Worm (Caenorhabditis elegans) whole organism, mixed stage, embryonic: ENCODE data around the gene Y51H7BR.8.

Experiments
- M03D4.4 ChIP-seq: sonication (generic microtip); optimal IDR thresholded peaks from 2 replicates; lab custom pipeline; 2017; ENCODE audit warnings: mild to moderate bottlenecking, missing genetic modification characterization, missing compliant biosample characterization
- bed-3 ChIP-seq: fragments of 200-800 bp; sonication (Bioruptor generic); optimal IDR thresholded peaks from 3 replicates; lab custom pipeline; 2018; ENCODE audit warnings: mild to moderate bottlenecking, missing genetic modification characterization, moderate library complexity, missing compliant biosample characterization
- blmp-1 ChIP-seq: fragments of 150-350 bp; optimal IDR thresholded peaks from 2 replicates; lab custom pipeline; 2014; ENCODE audit warnings: missing biosample characterization, missing genetic modification characterization
- ceh-39 ChIP-seq: fragments of 150-350 bp; optimal IDR thresholded peaks from 2 replicates; lab custom pipeline; 2014; ENCODE audit warnings: missing biosample characterization, missing genetic modification characterization
- ceh-43 ChIP-seq: fragments of 200-800 bp; sonication (Bioruptor generic); optimal IDR thresholded peaks from 2 replicates; lab custom pipeline; 2018; ENCODE audit warnings: mild to moderate bottlenecking, missing genetic modification characterization, moderate library complexity, missing compliant biosample characterization
- ceh-83 ChIP-seq: fragments of 200-800 bp; sonication (Bioruptor generic); optimal IDR thresholded peaks from 2 replicates; lab custom pipeline; 2018; ENCODE audit warnings: mild to moderate bottlenecking, missing genetic modification characterization, missing compliant biosample characterization
- ces-1 ChIP-seq: fragments of 150-350 bp; optimal IDR thresholded peaks from 2 replicates; lab custom pipeline; 2014; ENCODE audit warnings: missing biosample characterization, missing genetic modification reagents, missing genetic modification characterization
- drap-1 ChIP-seq: fragments of 200-800 bp; sonication (Bioruptor generic); optimal IDR thresholded peaks from 3 replicates; lab custom pipeline; 2018; ENCODE audit warnings: mild to moderate bottlenecking, missing genetic modification characterization, missing compliant biosample characterization
- elt-1 ChIP-seq: sonication (generic microtip); optimal IDR thresholded peaks from 2 replicates; lab custom pipeline; 2017; ENCODE audit warnings: missing genetic modification characterization, mild to moderate bottlenecking, missing compliant biosample characterization, antibody characterized with exemption, moderate library complexity, borderline replicate concordance; ENCODE audit not compliant: insufficient read depth
- flh-1 ChIP-seq: fragments of 200-800 bp; sonication (Bioruptor generic); optimal IDR thresholded peaks from 2 replicates; lab custom pipeline; 2018; ENCODE audit warnings: mild to moderate bottlenecking, missing genetic modification characterization, moderate library complexity, missing compliant biosample characterization
- ham-2 ChIP-seq: fragments of 200-800 bp; sonication (Bioruptor generic); optimal IDR thresholded peaks from 2 replicates; lab custom pipeline; 2018; ENCODE audit warnings: mild to moderate bottlenecking, missing genetic modification characterization, missing compliant biosample characterization
- hlh-1 ChIP-seq: fragments of 150-350 bp; optimal IDR thresholded peaks from 2 replicates; lab custom pipeline; 2014; ENCODE audit warnings: missing biosample characterization, missing genetic modification reagents, missing genetic modification characterization
- lin-13 ChIP-seq: fragments of 150-350 bp; optimal IDR thresholded peaks from 2 replicates; lab custom pipeline; 2014; ENCODE audit warnings: missing biosample characterization, missing genetic modification characterization
- lin-32 ChIP-seq: fragments of 200-800 bp; sonication (Bioruptor generic); optimal IDR thresholded peaks from 2 replicates; lab custom pipeline; 2018; ENCODE audit warnings: mild to moderate bottlenecking, missing genetic modification characterization, missing compliant biosample characterization
- lsy-2 ChIP-seq: fragments of 150-350 bp; optimal IDR thresholded peaks from 2 replicates; lab custom pipeline; 2014; ENCODE audit warnings: missing biosample characterization, missing genetic modification characterization
- mab-5 ChIP-seq: fragments of 150-350 bp; optimal IDR thresholded peaks from 2 replicates; lab custom pipeline; 2014; ENCODE audit warnings: missing biosample characterization, missing genetic modification characterization
- mls-2 ChIP-seq: sonication (generic microtip); optimal IDR thresholded peaks from 2 replicates; lab custom pipeline; 2016; ENCODE audit warnings: mild to moderate bottlenecking, missing genetic modification characterization, moderate library complexity, missing compliant biosample characterization
- nhr-12 ChIP-seq: fragments of 150-350 bp; optimal IDR thresholded peaks from 2 replicates; lab custom pipeline; 2014; ENCODE audit warnings: missing biosample characterization, missing genetic modification characterization
- nhr-2 ChIP-seq: fragments of 150-350 bp; optimal IDR thresholded peaks from 2 replicates; lab custom pipeline; 2014; ENCODE audit warnings: missing biosample characterization, missing genetic modification characterization
- nhr-237 ChIP-seq: fragments of 150-350 bp; optimal IDR thresholded peaks from 2 replicates; lab custom pipeline; 2014; ENCODE audit warnings: missing biosample characterization, missing genetic modification characterization
- nhr-28 ChIP-seq: fragments of 150-350 bp; optimal IDR thresholded peaks from 2 replicates; lab custom pipeline; 2014; ENCODE audit warnings: missing biosample characterization, missing genetic modification characterization
- nhr-76 ChIP-seq: sonication (generic microtip); optimal IDR thresholded peaks from 2 replicates; lab custom pipeline; 2017; ENCODE audit warnings: missing biosample characterization, missing genetic modification characterization
- pha-4 ChIP-seq: fragments of 150-350 bp; optimal IDR thresholded peaks from 2 replicates; lab custom pipeline; 2018; ENCODE audit warnings: missing biosample characterization, missing genetic modification reagents, missing genetic modification characterization
- sem-2 ChIP-seq: fragments of 200-800 bp; sonication (Bioruptor generic); optimal IDR thresholded peaks from 2 replicates; lab custom pipeline; 2018; ENCODE audit warnings: mild to moderate bottlenecking, missing genetic modification characterization, missing compliant biosample characterization
- snpc-4 ChIP-seq: fragments of 150-350 bp; optimal IDR thresholded peaks from 2 replicates; lab custom pipeline; 2014; ENCODE audit warnings: missing biosample characterization, missing genetic modification characterization
- sptf-1 ChIP-seq: sonication (generic microtip); optimal IDR thresholded peaks from 2 replicates; lab custom pipeline; 2017; ENCODE audit warnings: mild to moderate bottlenecking, missing genetic modification characterization, moderate library complexity, missing compliant biosample characterization
- tbx-8 ChIP-seq: fragments of 200-800 bp; sonication (Bioruptor generic); optimal IDR thresholded peaks from 2 replicates; lab custom pipeline; 2018; ENCODE audit warnings: mild to moderate bottlenecking, missing genetic modification characterization, moderate library complexity, missing compliant biosample characterization
- unc-120 ChIP-seq: sonication (generic microtip); optimal IDR thresholded peaks from 2 replicates; lab custom pipeline; 2017; ENCODE audit warnings: missing genetic modification characterization, missing compliant biosample characterization; ENCODE audit not compliant: poor library complexity, severe bottlenecking
- unc-39 ChIP-seq: fragments of 150-350 bp; optimal IDR thresholded peaks from 2 replicates; lab custom pipeline; 2014; ENCODE audit warnings: missing biosample characterization, missing genetic modification characterization
- unc-62 ChIP-seq: fragments of 150-350 bp; optimal IDR thresholded peaks from 2 replicates; lab custom pipeline; 2014; ENCODE audit warnings: missing biosample characterization, missing genetic modification reagents, missing genetic modification characterization
- zip-8 ChIP-seq: fragments of 150-350 bp; optimal IDR thresholded peaks from 2 replicates; lab custom pipeline; 2014; ENCODE audit warnings: missing biosample characterization, missing genetic modification characterization

Y51H7BR.8 gene

DNA sequence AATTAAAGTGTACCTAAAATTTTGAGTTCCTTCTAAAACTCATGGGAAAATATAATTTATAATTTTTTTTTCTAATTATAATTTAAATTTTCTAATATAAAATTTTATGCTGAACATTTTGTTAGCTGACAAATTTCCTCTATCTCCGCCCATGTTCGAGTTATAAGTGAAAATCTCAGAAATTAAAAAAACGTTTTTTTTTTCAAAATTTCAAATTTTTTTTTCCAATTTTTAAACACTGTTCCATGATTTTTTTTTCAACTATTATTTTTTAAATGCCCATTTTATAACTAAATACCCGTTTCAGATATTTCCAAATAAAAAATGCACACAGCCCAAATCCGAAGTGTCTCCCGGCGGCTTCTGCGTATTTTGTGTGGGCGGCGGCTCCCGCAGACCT lies at the start of gene Y51H7BR.8:
Gene Y51H7BR.8 (plus strand): TSS at position 301 of the 400 bp plus-strand sequence.
- TF ChIP-seq nhr-76 (no peak), M03D4.4 (tag; lab: Kevin White, UChicago) (no peak), hlh-1 (tag; lab: Kevin White, UChicago) (no peak), ces-1 (GFP tag; lab: Kevin White, UChicago) (no peak), unc-62 (GFP tag; lab: Kevin White, UChicago) (no peak), lin-13 (tag; lab: Kevin White, UChicago) (no peak), nhr-2 (tag; lab: Kevin White, UChicago) (no peak), ham-2 (GFP tag; lab: Kevin White, UChicago) (no peak), ceh-83 (GFP tag; lab: Kevin White, UChicago) (no peak), sptf-1 (tag; lab: Kevin White, UChicago) (no peak), ceh-43 (GFP tag; lab: Kevin White, UChicago) (no peak), blmp-1 (no peak)

DNA sequence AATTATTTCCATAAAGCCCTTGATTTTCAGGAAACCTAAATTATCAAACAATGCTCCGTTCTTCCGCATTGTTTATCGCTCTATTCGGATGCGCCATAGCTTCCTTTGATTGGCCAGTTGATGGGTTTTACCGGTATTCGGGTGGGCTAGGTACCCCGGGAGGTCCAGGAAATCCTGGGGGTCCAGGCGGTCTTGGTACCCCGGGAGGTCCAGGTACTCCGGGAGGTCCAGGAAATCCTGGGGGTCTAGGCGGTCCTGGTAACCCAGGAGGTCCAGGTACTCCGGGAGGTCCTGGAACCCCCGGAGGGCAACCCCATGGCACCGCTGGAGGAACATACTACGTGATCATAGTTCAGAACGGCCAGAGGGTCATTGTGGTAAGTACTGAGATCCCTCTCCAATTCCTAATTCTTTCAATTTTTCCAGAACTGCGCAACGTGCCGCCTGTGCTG lies 48.5 kb upstream of the Y51H7BR.8 start, which contains the start of gene H17B01.2:
Gene H17B01.2 (plus strand): TSS at position 51 of the 452 bp plus-strand sequence.
- TF ChIP-seq blmp-1 = no peak
- no peak for TF ChIP-seq bed-3 (GFP tag; lab: Kevin White, UChicago)
- no peak for TF ChIP-seq nhr-76
- TF ChIP-seq zip-8 (tag; lab: Kevin White, UChicago) = no peak
- no peak for TF ChIP-seq ceh-83 (GFP tag; lab: Kevin White, UChicago)
- no peak for TF ChIP-seq nhr-28 (tag; lab: Kevin White, UChicago)
- no peak for TF ChIP-seq lin-13 (tag; lab: Kevin White, UChicago)
- TF ChIP-seq ces-1 (GFP tag; lab: Kevin White, UChicago) = no peak
- no peak for TF ChIP-seq nhr-12 (tag; lab: Kevin White, UChicago)
- no peak for TF ChIP-seq nhr-2 (tag; lab: Kevin White, UChicago)
- TF ChIP-seq pha-4 (tag; lab: Kevin White, UChicago) = no peak
- no peak for TF ChIP-seq unc-39 (tag; lab: Kevin White, UChicago)

DNA sequence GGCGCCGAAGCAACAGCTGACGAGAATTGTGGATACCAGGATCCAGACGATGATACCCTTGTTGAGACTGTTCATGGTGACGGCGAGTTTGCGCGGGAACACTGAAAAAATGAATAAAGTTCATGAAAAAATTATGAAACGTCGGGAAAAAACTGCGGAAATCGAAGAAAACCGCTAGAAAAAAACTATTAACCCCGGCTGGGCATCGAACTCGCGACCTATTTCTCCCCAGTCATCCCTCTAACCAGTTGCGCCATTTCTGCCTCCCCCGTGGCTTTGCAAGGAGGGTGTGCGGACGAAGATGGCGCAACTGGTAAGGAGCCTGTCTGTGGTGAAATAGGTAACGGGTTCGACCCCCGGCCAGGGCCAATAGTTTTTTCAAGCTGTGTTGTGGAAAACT lies 45.5 kb upstream of the Y51H7BR.8 start, which contains the start of gene H17B01.5:
Gene H17B01.5 (minus strand): TSS at position 101 of the 400 bp plus-strand sequence.
- TF ChIP-seq tbx-8 (GFP tag; lab: Kevin White, UChicago) (no peak), elt-1 (tag; lab: Kevin White, UChicago) (no peak), mab-5 (tag; lab: Kevin White, UChicago) (no peak), snpc-4 (tag; lab: Kevin White, UChicago) (no peak), pha-4 (tag; lab: Kevin White, UChicago) (no peak), unc-120 (tag; lab: Kevin White, UChicago) (no peak), ceh-39 (tag; lab: Kevin White, UChicago) (no peak), lsy-2 (tag; lab: Kevin White, UChicago) (no peak), M03D4.4 (tag; lab: Kevin White, UChicago) (no peak), nhr-2 (tag; lab: Kevin White, UChicago) (no peak), sem-2 (GFP tag; lab: Kevin White, UChicago) (no peak), flh-1 (no peak), bed-3 (GFP tag; lab: Kevin White, UChicago) (no peak), zip-8 (tag; lab: Kevin White, UChicago) (no peak)

DNA sequence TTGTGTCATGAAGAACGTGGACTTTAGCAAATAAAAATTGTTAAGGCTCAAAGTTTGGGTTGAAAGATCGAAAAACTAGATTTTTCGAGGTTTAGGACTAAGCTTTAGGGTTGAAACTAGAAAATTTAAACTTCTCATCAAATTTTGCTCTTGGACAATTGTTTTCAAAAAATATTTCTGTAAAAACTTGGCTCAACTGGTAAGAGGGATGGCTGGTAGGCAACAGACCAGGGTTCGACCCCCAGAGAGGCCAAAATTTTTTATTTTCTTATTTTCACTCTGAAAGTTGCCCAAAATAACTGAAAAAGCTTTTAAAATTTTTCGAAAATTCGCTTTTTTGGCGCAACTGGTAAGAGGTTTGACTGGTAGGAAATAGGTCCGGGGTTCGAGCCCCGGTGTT lies 44.2 kb upstream of the Y51H7BR.8 start:
- TF ChIP-seq flh-1 = no peak
- no peak for TF ChIP-seq tbx-8 (GFP tag; lab: Kevin White, UChicago)
- no peak for TF ChIP-seq lin-32 (GFP tag; lab: Kevin White, UChicago)
- TF ChIP-seq mls-2 (tag; lab: Kevin White, UChicago) = no peak
- no peak for TF ChIP-seq lin-13 (tag; lab: Kevin White, UChicago)
- TF ChIP-seq ceh-43 (GFP tag; lab: Kevin White, UChicago) = no peak
- no peak for TF ChIP-seq zip-8 (tag; lab: Kevin White, UChicago)
- no peak for TF ChIP-seq ces-1 (GFP tag; lab: Kevin White, UChicago)
- TF ChIP-seq nhr-28 (tag; lab: Kevin White, UChicago) = no peak
- no peak for TF ChIP-seq drap-1 (GFP tag; lab: Kevin White, UChicago)
- no peak for TF ChIP-seq unc-62 (GFP tag; lab: Kevin White, UChicago)
- TF ChIP-seq ceh-39 (tag; lab: Kevin White, UChicago) = no peak
- no peak for TF ChIP-seq mab-5 (tag; lab: Kevin White, UChicago)
- TF ChIP-seq pha-4 (tag; lab: Kevin White, UChicago) = no peak
- TF ChIP-seq nhr-237 (tag; lab: Kevin White, UChicago) = no peak
- no peak for TF ChIP-seq bed-3 (GFP tag; lab: Kevin White, UChicago)
